Worm (Caenorhabditis elegans): ENCODE results near the gene sri-69.

The sri-69 gene

ce11 chrV:16958975-16959374 is 49.2 kb downstream of the sri-69 start:
- TF ChIP-seq mls-2 (tag; optimal IDR thresholded peaks at IDR 0.05) (no peak), lin-32 (GFP tag; optimal IDR thresholded peaks at IDR 0.05) (no peak), unc-62 (GFP tag; optimal IDR thresholded peaks at IDR 0.05) (no peak), tbx-8 (GFP tag; optimal IDR thresholded peaks at IDR 0.05) (no peak), hlh-1 (tag; optimal IDR thresholded peaks at IDR 0.05) (no peak), unc-39 (tag; optimal IDR thresholded peaks at IDR 0.05) (no peak), nhr-28 (tag; optimal IDR thresholded peaks at IDR 0.05) (no peak), unc-120 (tag; optimal IDR thresholded peaks at IDR 0.05; ENCODE audit: poor library complexity, severe bottlenecking) (no peak), ceh-43 (GFP tag; optimal IDR thresholded peaks at IDR 0.05) (no peak), ceh-39 (tag; optimal IDR thresholded peaks at IDR 0.05) (no peak), ham-2 (GFP tag; optimal IDR thresholded peaks at IDR 0.05) (no peak), snpc-4 (tag; optimal IDR thresholded peaks at IDR 0.05) (no peak), blmp-1 (tag; optimal IDR thresholded peaks at IDR 0.05) (no peak), M03D4.4 (tag; optimal IDR thresholded peaks at IDR 0.05) (no peak), nhr-12 (tag; optimal IDR thresholded peaks at IDR 0.05) (no peak), sem-2 (GFP tag; optimal IDR thresholded peaks at IDR 0.05) (no peak), flh-1 (GFP tag; optimal IDR thresholded peaks at IDR 0.05) (no peak), elt-3 (tag; optimal IDR thresholded peaks at IDR 0.05) (no peak), nhr-237 (tag; optimal IDR thresholded peaks at IDR 0.05) (no peak), zip-8 (tag; optimal IDR thresholded peaks at IDR 0.05) (no peak)

Measured in whole organism, mixed stage, embryonic.